Fruit fly (Drosophila melanogaster) whole organism, embryonic: ENCODE measurements around the gene Vps4.
A peak's percentile ranks its signal among the peaks of the same experiment; 100 is the strongest.

ENCODE experiments used
- Asciz ChIP-seq: fragments of 200-800 bp; sonication (Bioruptor generic); optimal IDR thresholded peaks from 2 replicates; lab custom pipeline; 2017; ENCODE audit warnings: missing biosample characterization, mild to moderate bottlenecking, missing genetic modification characterization, missing genetic modification reagents
- Awh ChIP-seq: fragments of 200-800 bp; sonication (Bioruptor generic); IDR thresholded peaks from 2 replicates; pipeline ENCODE4, ENCODE4 v1.3.6; 2022; ENCODE audit warnings: missing biosample characterization, missing genetic modification characterization
- CG10431 ChIP-seq: fragments of 200-800 bp; sonication (Bioruptor generic); optimal IDR thresholded peaks from 3 replicates; lab custom pipeline; 2018; ENCODE audit warnings: missing biosample characterization, mild to moderate bottlenecking, missing genetic modification characterization
- CG10959 ChIP-seq: fragments of 200-800 bp; sonication (Bioruptor generic); IDR thresholded peaks from 2 replicates; pipeline ENCODE4 v1.3.6; 2022; ENCODE audit warnings: missing biosample characterization, missing genetic modification characterization
- CG11456 ChIP-seq: fragments of 200-800 bp; sonication (Bioruptor generic); IDR thresholded peaks from 3 replicates; pipeline ENCODE4 v1.3.6; 2022; ENCODE audit warnings: missing biosample characterization, missing genetic modification characterization
- CG11560 ChIP-seq: fragments of 200-800 bp; sonication (Bioruptor generic); IDR thresholded peaks from 3 replicates; pipeline ENCODE4 v1.3.6; 2022; ENCODE audit warnings: missing biosample characterization, missing genetic modification characterization
- CG11695 ChIP-seq: fragments of 200-800 bp; sonication (Bioruptor generic); IDR thresholded peaks from 3 replicates; pipeline ENCODE4 v1.3.6; 2022; ENCODE audit warnings: missing biosample characterization, missing genetic modification characterization
- CG1233 ChIP-seq: fragments of 200-800 bp; sonication (Bioruptor generic); optimal IDR thresholded peaks from 4 replicates; lab custom pipeline; 2018; ENCODE audit warnings: missing biosample characterization, mild to moderate bottlenecking, missing genetic modification characterization
- CG12659 ChIP-seq: fragments of 200-800 bp; sonication (Bioruptor generic); optimal IDR thresholded peaks from 3 replicates; lab custom pipeline; 2017; ENCODE audit warnings: mild to moderate bottlenecking, missing biosample characterization, missing genetic modification reagents, missing genetic modification characterization
- CG13287 ChIP-seq: fragments of 200-800 bp; sonication (Bioruptor generic); IDR thresholded peaks from 2 replicates; pipeline ENCODE4 v1.3.6; 2022; ENCODE audit warnings: missing biosample characterization, missing genetic modification characterization; ENCODE audit not compliant: partially characterized antibody
- CG14860 ChIP-seq: fragments of 200-800 bp; sonication (Bioruptor generic); IDR thresholded peaks from 3 replicates; pipeline ENCODE4 v1.3.6; 2022; ENCODE audit warnings: missing biosample characterization, missing genetic modification characterization; ENCODE audit not compliant: partially characterized antibody
- CG15073 ChIP-seq: fragments of 200-800 bp; sonication (Bioruptor generic); optimal IDR thresholded peaks from 2 replicates; lab custom pipeline; 2016; ENCODE audit warnings: missing biosample characterization, missing genetic modification characterization
- CG15696 ChIP-seq: fragments of 200-800 bp; sonication (Bioruptor generic); optimal IDR thresholded peaks from 2 replicates; lab custom pipeline; 2019; ENCODE audit warnings: missing biosample characterization, mild to moderate bottlenecking, missing genetic modification characterization, moderate library complexity
- CG17328 ChIP-seq: fragments of 200-800 bp; sonication (Bioruptor generic); IDR thresholded peaks from 2 replicates; pipeline ENCODE4 v1.3.6; 2022; ENCODE audit warnings: missing biosample characterization, missing genetic modification characterization
- CG31224 ChIP-seq: fragments of 200-800 bp; sonication (Bioruptor generic); IDR thresholded peaks from 2 replicates; pipeline ENCODE4 v1.3.6; 2022; ENCODE audit warnings: missing biosample characterization, missing genetic modification characterization
- CG3163 ChIP-seq: fragments of 200-800 bp; sonication (Bioruptor generic); optimal IDR thresholded peaks from 3 replicates; lab custom pipeline; 2016; ENCODE audit warnings: missing biosample characterization, missing genetic modification characterization
- CG32767 ChIP-seq: fragments of 200-800 bp; sonication (Bioruptor generic); IDR thresholded peaks from 2 replicates; pipeline ENCODE4 v1.3.6; 2022; ENCODE audit warnings: missing biosample characterization, missing genetic modification characterization
- CG7839 ChIP-seq: fragments of 200-800 bp; sonication (Bioruptor generic); optimal IDR thresholded peaks from 3 replicates; lab custom pipeline; 2018; ENCODE audit warnings: missing biosample characterization, mild to moderate bottlenecking, missing genetic modification characterization, moderate library complexity
- CG7928 ChIP-seq: fragments of 200-800 bp; sonication (Bioruptor generic); optimal IDR thresholded peaks from 2 replicates; lab custom pipeline; 2017; ENCODE audit warnings: missing biosample characterization, mild to moderate bottlenecking, missing genetic modification characterization
- CG9215 ChIP-seq: fragments of 200-800 bp; sonication (Bioruptor generic); IDR thresholded peaks from 2 replicates; pipeline ENCODE4 v1.3.6; 2022; ENCODE audit warnings: missing biosample characterization, missing genetic modification characterization
- D19B ChIP-seq: fragments of 200-800 bp; sonication (Bioruptor generic); optimal IDR thresholded peaks from 2 replicates; lab custom pipeline; 2017; ENCODE audit warnings: missing biosample characterization, mild to moderate bottlenecking, missing genetic modification characterization
- Dfd ChIP-seq, 2 experiments: fragments of >200 bp; optimal IDR thresholded peaks; 2 replicates each; lab custom pipeline; 2017; ENCODE audit warnings: missing biosample characterization in 2 of 2, missing genetic modification characterization in 2 of 2
- Dref ChIP-seq: fragments of 200-800 bp; sonication (Bioruptor generic); IDR thresholded peaks from 2 replicates; pipeline ENCODE4 v1.3.6; 2022; ENCODE audit warnings: missing biosample characterization, missing genetic modification characterization
- GATAe ChIP-seq: fragments of 200-800 bp; sonication (Bioruptor generic); conservative IDR thresholded peaks from 2 replicates; pipeline ENCODE4 v1.3.6; 2022; ENCODE audit warnings: missing biosample characterization, missing genetic modification characterization
- Gug ChIP-seq: fragments of 200-800 bp; sonication (Bioruptor generic); IDR thresholded peaks from 4 replicates; pipeline ENCODE4 v1.3.6; 2022; ENCODE audit warnings: missing biosample characterization, missing genetic modification characterization
- Lhr ChIP-seq: fragments of 200-800 bp; sonication (Bioruptor generic); optimal IDR thresholded peaks from 3 replicates; lab custom pipeline; 2017; ENCODE audit warnings: mild to moderate bottlenecking, missing biosample characterization, missing genetic modification reagents, missing genetic modification characterization
- MBD-R2 ChIP-seq: fragments of 200-800 bp; sonication (Bioruptor generic); IDR thresholded peaks from 2 replicates; pipeline ENCODE4 v1.3.6; 2022; ENCODE audit warnings: missing biosample characterization, missing genetic modification characterization
- Ravus ChIP-seq: fragments of 200-800 bp; sonication (Bioruptor generic); IDR thresholded peaks from 2 replicates; pipeline ENCODE4 v1.3.6; 2022; ENCODE audit warnings: missing biosample characterization, missing genetic modification characterization
- Rx ChIP-seq: fragments of 200-800 bp; sonication (Bioruptor generic); IDR thresholded peaks from 2 replicates; pipeline ENCODE4 v1.3.6; 2022; ENCODE audit warnings: missing biosample characterization, missing genetic modification characterization
- ab ChIP-seq: fragments of 200-800 bp; sonication (Bioruptor generic); optimal IDR thresholded peaks from 2 replicates; lab custom pipeline; 2016; ENCODE audit warnings: missing biosample characterization, missing genetic modification characterization
- al ChIP-seq: fragments of 200-800 bp; sonication (Bioruptor generic); IDR thresholded peaks from 2 replicates; pipeline ENCODE4 v1.3.6; 2022; ENCODE audit warnings: missing biosample characterization, missing genetic modification characterization
- ash1 ChIP-seq: fragments of 200-800 bp; sonication (Bioruptor generic); optimal IDR thresholded peaks from 2 replicates; lab custom pipeline; 2018; ENCODE audit warnings: missing biosample characterization, mild to moderate bottlenecking, missing genetic modification characterization
- btn ChIP-seq: fragments of 200-800 bp; sonication (Bioruptor generic); optimal IDR thresholded peaks from 2 replicates; lab custom pipeline; 2016; ENCODE audit warnings: missing biosample characterization, missing genetic modification characterization
- cato ChIP-seq: fragments of 200-800 bp; sonication (Bioruptor generic); optimal IDR thresholded peaks from 2 replicates; lab custom pipeline; 2016; ENCODE audit warnings: missing biosample characterization, missing genetic modification characterization, borderline replicate concordance
- cwo ChIP-seq: fragments of 200-800 bp; sonication (Bioruptor generic); optimal IDR thresholded peaks from 3 replicates; lab custom pipeline; 2017; ENCODE audit warnings: missing biosample characterization, missing genetic modification characterization, mild to moderate bottlenecking, moderate library complexity, missing genetic modification reagents
- en ChIP-seq: fragments of 200-800 bp; sonication (Bioruptor generic); optimal IDR thresholded peaks from 2 replicates; lab custom pipeline; 2016; ENCODE audit warnings: missing biosample characterization, missing genetic modification characterization
- hth ChIP-seq: fragments of >200 bp; optimal IDR thresholded peaks from 2 replicates; lab custom pipeline; 2017; ENCODE audit warnings: inconsistent platforms
- kay ChIP-seq: fragments of 200-800 bp; sonication (Bioruptor generic); optimal IDR thresholded peaks from 2 replicates; lab custom pipeline; 2016; ENCODE audit warnings: missing biosample characterization, missing genetic modification characterization
- lola ChIP-seq, 3 experiments: fragments of >200 bp in 2 of 3; fragments of 200-800 bp in 1 of 3; sonication (Bioruptor generic) in 1 of 3; optimal IDR thresholded peaks; 2 replicates each; lab custom pipeline; 2017 to 2019; ENCODE audit warnings: missing biosample characterization in 3 of 3, missing genetic modification characterization in 3 of 3, mild to moderate bottlenecking in 1 of 3, moderate library complexity in 1 of 3
- nmo ChIP-seq: fragments of 200-800 bp; sonication (Bioruptor generic); optimal IDR thresholded peaks from 2 replicates; lab custom pipeline; 2018; ENCODE audit warnings: missing biosample characterization, mild to moderate bottlenecking, missing genetic modification characterization, moderate library complexity
- pb ChIP-seq: fragments of 200-800 bp; sonication (Bioruptor generic); optimal IDR thresholded peaks from 3 replicates; lab custom pipeline; 2016; ENCODE audit warnings: missing biosample characterization, missing genetic modification characterization
- pnt ChIP-seq: fragments of 200-800 bp; sonication (Bioruptor generic); optimal IDR thresholded peaks from 3 replicates; lab custom pipeline; 2016; ENCODE audit warnings: missing biosample characterization, missing genetic modification characterization
- rib ChIP-seq: fragments of 200-800 bp; sonication (Bioruptor generic); IDR thresholded peaks from 2 replicates; pipeline ENCODE4 v1.3.6; 2022; ENCODE audit warnings: missing biosample characterization, missing genetic modification characterization
- sens-2 ChIP-seq: fragments of 200-800 bp; sonication (Bioruptor generic); IDR thresholded peaks from 2 replicates; pipeline ENCODE4 v1.3.6; 2022; ENCODE audit warnings: missing biosample characterization, missing genetic modification characterization
- ssp ChIP-seq: fragments of 200-800 bp; sonication (Bioruptor generic); IDR thresholded peaks from 2 replicates; pipeline ENCODE4 v1.3.6; 2022; ENCODE audit warnings: missing biosample characterization, missing genetic modification characterization
- sug ChIP-seq: fragments of 200-800 bp; optimal IDR thresholded peaks from 2 replicates; lab custom pipeline; 2019; ENCODE audit warnings: missing biosample characterization, mild to moderate bottlenecking, missing genetic modification characterization, moderate library complexity
- tap ChIP-seq: fragments of 200-800 bp; optimal IDR thresholded peaks from 3 replicates; lab custom pipeline; 2019; ENCODE audit warnings: missing biosample characterization, mild to moderate bottlenecking, missing genetic modification characterization, moderate library complexity
- tgo ChIP-seq: fragments of 200-800 bp; sonication (Bioruptor generic); IDR thresholded peaks from 3 replicates; pipeline ENCODE4 v1.3.6; 2022; ENCODE audit warnings: missing biosample characterization, missing genetic modification characterization
- vnd ChIP-seq: fragments of 200-800 bp; sonication (Bioruptor generic); IDR thresholded peaks from 3 replicates; pipeline ENCODE4 v1.3.6; 2022; ENCODE audit warnings: missing biosample characterization, missing genetic modification characterization; ENCODE audit not compliant: partially characterized antibody
- zfh1 ChIP-seq: fragments of 200-800 bp; sonication (Bioruptor generic); IDR thresholded peaks from 3 replicates; pipeline ENCODE4 v1.3.6; 2022; ENCODE audit warnings: missing biosample characterization, missing genetic modification characterization

The Vps4 gene

dm6 chrX:17880269-17880889, 27.1 kb upstream of the Vps4 start (continued):
- TF ChIP-seq pnt (peak; percentile 95), tap (peak; percentile 90), Asciz (GFP tag; lab: Kevin White, UChicago) (peak; percentile 83), CG32767 (GFP tag; lab: Robert Waterston, UW) (peak; percentile 92), en (GFP tag; lab: Kevin White, UChicago) (peak; percentile 88), Ravus (peak; percentile 85), nmo (GFP tag; lab: Kevin White, UChicago) (peak; percentile 96), CG12659 (GFP tag; lab: Kevin White, UChicago) (peak; percentile 96), hth (lab: Kevin White, UChicago) (no peak), Dfd (GFP tag; optimal IDR thresholded peaks at IDR 0.05; lab: Kevin White, UChicago) (no peak), CG3163 (peak; percentile 72), CG1233 (GFP tag; lab: Kevin White, UChicago) (peak; percentile 90), ash1 (GFP tag; lab: Kevin White, UChicago) (peak; percentile 62), lola (GFP tag; optimal IDR thresholded peaks at IDR 0.05; lab: Kevin White, UChicago) (peak in 1 of 3 experiments; percentile 79), cato (peak; percentile 51), sens-2 (GFP tag; lab: Robert Waterston, UW) (peak; percentile 88), btn (peak; percentile 80), Rx (GFP tag; lab: Robert Waterston, UW) (peak; percentile 92), CG9215 (peak; percentile 94), CG17328 (GFP tag; lab: Robert Waterston, UW) (peak; percentile 95), CG15073 (GFP tag; lab: Kevin White, UChicago) (peak; percentile 69), Gug (GFP tag; lab: Robert Waterston, UW) (peak; percentile 98), sug (tag; lab: Kevin White, UChicago) (peak; percentile 92), CG31224 (peak; percentile 87), CG7928 (GFP tag; lab: Kevin White, UChicago) (peak; percentile 75), MBD-R2 (GFP tag; lab: Robert Waterston, UW) (peak; percentile 85), zfh1 (peak; percentile 93), Lhr (GFP tag; lab: Kevin White, UChicago) (peak; percentile 77), CG10959 (GFP tag; lab: Robert Waterston, UW) (peak; percentile 70), rib (peak; percentile 90), pb (GFP tag; lab: Kevin White, UChicago) (peak; percentile 88), CG11560 (tag; lab: Robert Waterston, UW) (peak; percentile 89), CG11456 (GFP tag; lab: Robert Waterston, UW) (peak; percentile 98), CG10431 (GFP tag; lab: Kevin White, UChicago) (peak; percentile 87), kay (GFP tag; lab: Kevin White, UChicago) (peak; percentile 92), Dref (GFP tag; lab: Robert Waterston, UW) (peak; percentile 45), D19B (GFP tag; lab: Kevin White, UChicago) (peak; percentile 79), ab (peak; percentile 92), ssp (GFP tag; lab: Robert Waterston, UW) (peak; percentile 86), CG11695 (peak; percentile 93), vnd (GFP tag; lab: Robert Waterston, UW) (no peak), Awh (GFP tag; lab: Robert Waterston, UW) (peak; percentile 92), tgo (GFP tag; lab: Robert Waterston, UW) (peak; percentile 95), cwo (GFP tag; lab: Kevin White, UChicago) (peak; percentile 90), CG15696 (tag; lab: Kevin White, UChicago) (peak; percentile 53), CG7839 (tag; lab: Kevin White, UChicago) (peak; percentile 97), GATAe (GFP tag; lab: Robert Waterston, UW) (peak; percentile 84), al (GFP tag; lab: Robert Waterston, UW) (peak; percentile 93), CG13287 (no peak; the same call in 1 of the 2 replicates), CG14860 (GFP tag; lab: Robert Waterston, UW) (no peak)
